Worm (Caenorhabditis elegans) whole organism, midembryonic: Measurements from ENCODE around the gene T04F3.1.

Experiments
- T22C8.4 ChIP-seq: fragments of 200-800 bp; sonication (Bioruptor generic); IDR thresholded peaks from 2 replicates; pipeline ENCODE4 v1.3.6; 2022; ENCODE audit warnings: missing genetic modification characterization, missing compliant biosample characterization
- cog-1 ChIP-seq: sonication (generic microtip); optimal IDR thresholded peaks from 2 replicates; lab custom pipeline; 2016; ENCODE audit warnings: missing genetic modification characterization, missing compliant biosample characterization
- flt-1 ChIP-seq: fragments of 200-800 bp; sonication (Bioruptor generic); IDR thresholded peaks from 2 replicates; pipeline ENCODE4 v1.3.6; 2022; ENCODE audit warnings: missing genetic modification characterization, missing compliant biosample characterization
- klf-2 ChIP-seq: fragments of 200-800 bp; sonication (Bioruptor generic); conservative IDR thresholded peaks from 2 replicates; pipeline ENCODE4 v1.3.6; 2022; ENCODE audit warnings: missing genetic modification reagents, missing genetic modification characterization, missing compliant biosample characterization
- med-1 ChIP-seq: sonication (generic microtip); optimal IDR thresholded peaks from 2 replicates; lab custom pipeline; 2017; ENCODE audit warnings: missing genetic modification characterization, mild to moderate bottlenecking, missing compliant biosample characterization, antibody characterized with exemption, missing genetic modification reagents; ENCODE audit not compliant: insufficient read depth
- ref-1 ChIP-seq: fragments of 200-800 bp; sonication (Bioruptor generic); conservative IDR thresholded peaks from 2 replicates; pipeline ENCODE4 v1.3.6; 2022; ENCODE audit warnings: missing genetic modification reagents, missing genetic modification characterization, missing compliant biosample characterization
- tab-1 ChIP-seq: fragments of 200-800 bp; sonication (Bioruptor generic); IDR thresholded peaks from 2 replicates; pipeline ENCODE4 v1.3.6; 2022; ENCODE audit warnings: missing genetic modification characterization, missing compliant biosample characterization
- ztf-23 ChIP-seq: fragments of 200-800 bp; sonication (Bioruptor generic); IDR thresholded peaks from 2 replicates; pipeline ENCODE4 v1.3.6; 2022; ENCODE audit warnings: missing genetic modification reagents, missing genetic modification characterization, missing compliant biosample characterization
- ztf-29 ChIP-seq: fragments of 200-800 bp; sonication (Bioruptor generic); IDR thresholded peaks from 2 replicates; pipeline ENCODE4 v1.3.6; 2022; ENCODE audit warnings: missing genetic modification reagents, missing genetic modification characterization, missing compliant biosample characterization

T04F3.1 gene

DNA sequence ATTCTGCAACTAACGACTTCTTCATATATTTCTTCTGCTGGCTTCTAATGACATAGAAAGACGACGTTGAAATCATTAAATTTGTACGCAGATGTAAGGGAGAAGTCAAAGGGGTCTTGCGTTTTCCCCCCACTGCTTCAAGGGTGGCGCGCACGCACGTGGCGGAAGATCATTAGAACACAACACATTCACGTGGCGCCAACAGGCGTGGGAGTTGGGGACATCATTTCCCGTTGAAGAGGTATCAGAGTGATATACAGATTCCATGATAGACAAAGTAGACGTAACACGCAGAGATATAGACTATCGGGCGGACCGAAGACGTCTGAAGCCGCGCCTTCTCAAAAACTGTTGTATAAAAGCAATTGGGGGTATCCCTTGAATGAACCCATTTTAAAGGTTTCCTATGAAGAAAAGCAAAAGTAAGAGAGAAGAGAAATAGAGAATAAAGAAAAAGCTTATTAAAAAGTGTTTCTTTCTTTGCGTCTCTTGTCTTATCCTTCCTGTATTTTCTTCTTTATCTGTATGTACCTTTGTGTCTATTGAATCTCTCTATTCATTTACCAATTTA, 59.5 kb downstream of the T04F3.1 start:
- no peak for TF ChIP-seq ztf-23
- no peak for TF ChIP-seq tab-1
- no peak for TF ChIP-seq ztf-29 (GFP tag; lab: Robert Waterston, UW)
- no peak for TF ChIP-seq flt-1 (GFP tag; lab: Robert Waterston, UW)

DNA sequence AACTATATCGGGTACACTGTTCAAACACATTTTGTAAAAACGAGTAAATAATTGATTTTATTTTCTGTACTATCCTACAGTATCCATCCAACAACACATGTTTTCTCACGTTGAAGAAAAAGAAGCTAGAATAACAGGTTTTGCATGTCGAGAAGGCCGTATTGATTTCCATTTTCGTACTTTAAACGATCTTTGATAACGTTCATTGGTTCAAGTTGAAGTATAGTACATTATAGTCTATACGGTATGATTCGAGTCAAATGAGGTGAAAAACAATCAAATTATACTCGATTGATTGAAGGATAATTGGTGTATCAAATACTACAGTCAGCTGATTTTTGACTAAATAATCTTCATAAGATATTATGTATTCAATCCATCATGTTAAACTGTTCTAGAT, 60.6 kb downstream of the T04F3.1 start:
- TF ChIP-seq med-1 (GFP tag; lab: Kevin White, UChicago) (no peak), cog-1 (tag; lab: Kevin White, UChicago) (no peak), ztf-29 (GFP tag; lab: Robert Waterston, UW) (no peak), flt-1 (GFP tag; lab: Robert Waterston, UW) (no peak), tab-1 (no peak)

DNA sequence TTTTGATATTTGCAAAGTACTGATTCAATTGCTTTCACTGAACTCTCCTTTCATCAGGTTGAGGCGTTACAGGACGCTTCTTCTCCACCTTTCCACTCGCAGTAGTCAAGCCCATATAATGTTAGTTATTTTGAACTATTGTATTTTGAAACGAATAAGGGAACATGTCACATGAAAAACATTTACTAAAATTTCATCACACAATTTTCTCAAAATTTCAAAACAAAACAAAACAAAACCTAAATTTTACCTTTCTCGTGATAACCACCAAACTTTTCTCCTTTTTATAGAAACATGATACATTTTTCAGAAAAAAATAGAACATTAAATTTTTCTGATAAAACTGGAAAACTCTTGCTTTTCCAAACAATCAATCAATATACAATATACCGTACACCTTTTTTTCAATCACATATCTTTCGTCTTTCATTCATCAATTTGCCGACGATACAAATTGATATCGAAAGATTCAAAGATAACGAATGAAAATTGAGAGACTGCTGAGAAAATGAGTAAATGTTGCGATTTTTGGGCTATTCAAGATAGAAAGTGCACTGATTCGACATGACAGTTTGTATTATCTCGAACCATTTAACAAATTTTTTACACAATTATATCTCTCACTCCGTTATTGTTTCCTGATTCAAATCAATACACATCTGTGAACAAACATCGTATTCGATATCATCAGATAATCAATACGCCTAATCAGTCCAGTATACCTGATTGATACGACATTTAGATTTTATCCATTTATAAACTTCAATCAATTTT, 61.4 kb downstream of the T04F3.1 start:
- no peak for TF ChIP-seq ztf-23
- no peak for TF ChIP-seq klf-2
- no peak for TF ChIP-seq ref-1 (GFP tag; lab: Robert Waterston, UW)
- TF ChIP-seq ztf-29 (GFP tag; lab: Robert Waterston, UW) = no peak
- no peak for TF ChIP-seq flt-1 (GFP tag; lab: Robert Waterston, UW)
- TF ChIP-seq med-1 (GFP tag; lab: Kevin White, UChicago) = no peak
- no peak for TF ChIP-seq tab-1
- TF ChIP-seq T22C8.4 (GFP tag; lab: Robert Waterston, UW) = no peak
- no peak for TF ChIP-seq cog-1 (tag; lab: Kevin White, UChicago)

DNA sequence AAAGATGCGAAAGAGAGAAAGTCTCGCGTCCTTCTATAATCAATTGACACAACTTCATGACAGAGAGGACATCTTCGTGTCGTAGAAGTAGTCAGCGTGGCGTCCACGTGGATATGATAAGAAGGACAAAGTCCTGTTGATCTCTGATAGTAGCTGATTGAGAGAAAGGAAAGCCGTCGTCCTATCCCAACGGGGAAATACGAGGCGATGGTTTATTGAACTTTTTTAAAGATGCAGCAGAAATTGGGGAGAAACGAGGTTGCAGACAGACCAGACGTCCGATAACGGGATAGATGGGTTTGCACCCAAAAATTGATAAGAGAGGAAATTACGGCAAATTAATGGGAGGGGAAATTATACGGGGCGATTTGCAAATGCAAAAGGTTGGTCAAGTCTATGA, 62.6 kb downstream of the T04F3.1 start:
- TF ChIP-seq T22C8.4 (GFP tag; lab: Robert Waterston, UW) = no peak
- TF ChIP-seq ztf-23 = no peak
- TF ChIP-seq klf-2 = no peak
- TF ChIP-seq med-1 (GFP tag; lab: Kevin White, UChicago) = no peak
- TF ChIP-seq cog-1 (tag; lab: Kevin White, UChicago) = no peak

DNA sequence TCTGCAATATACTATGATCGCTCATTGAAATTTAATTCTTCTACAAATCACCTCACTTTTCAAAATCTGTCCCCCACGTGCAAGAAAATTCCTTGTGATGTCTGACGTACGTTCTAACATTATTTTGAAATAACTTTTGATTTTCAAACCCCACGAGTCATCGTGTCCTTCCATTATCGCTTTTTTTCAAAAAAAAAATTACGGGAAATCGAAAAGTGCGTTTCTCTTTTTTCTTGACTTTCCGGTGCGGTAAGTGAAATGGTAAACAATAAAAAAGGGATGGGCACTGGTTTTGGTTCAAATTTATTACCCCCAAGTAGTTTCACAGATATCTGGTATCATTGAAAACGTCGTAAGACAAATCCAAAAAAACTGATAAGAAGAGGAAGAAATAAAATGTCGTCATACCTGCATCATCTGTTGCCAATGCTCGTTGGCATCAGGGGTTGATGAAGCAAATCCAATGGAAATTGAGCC, 63.7 kb downstream of the T04F3.1 start:
- TF ChIP-seq T22C8.4 (GFP tag; lab: Robert Waterston, UW) (no peak), flt-1 (GFP tag; lab: Robert Waterston, UW) (no peak), ztf-29 (GFP tag; lab: Robert Waterston, UW) (no peak), ztf-23 (no peak), cog-1 (tag; lab: Kevin White, UChicago) (no peak), med-1 (GFP tag; lab: Kevin White, UChicago) (no peak), ref-1 (GFP tag; lab: Robert Waterston, UW) (no peak), klf-2 (no peak)
